Fruit fly (Drosophila melanogaster) whole organism, embryonic: ENCODE measurements around the gene Sc2.

Source experiments
- Adf1 ChIP-seq: fragments of 200-800 bp; sonication (Bioruptor generic); IDR thresholded peaks from 2 replicates; pipeline ENCODE4 v1.3.6; 2022; ENCODE audit warnings: missing biosample characterization, missing genetic modification characterization
- Atf-2 ChIP-seq: fragments of 200-800 bp; sonication (Bioruptor generic); optimal IDR thresholded peaks from 2 replicates; lab custom pipeline; 2016; ENCODE audit warnings: missing biosample characterization, missing genetic modification characterization
- CG10147 ChIP-seq: fragments of 200-800 bp; sonication (Bioruptor generic); optimal IDR thresholded peaks from 2 replicates; lab custom pipeline; 2019; ENCODE audit warnings: missing biosample characterization, mild to moderate bottlenecking, missing genetic modification characterization, moderate library complexity
- CG10274 ChIP-seq: fragments of 200-800 bp; sonication (Bioruptor generic); optimal IDR thresholded peaks from 3 replicates; lab custom pipeline; 2017; ENCODE audit warnings: missing biosample characterization, mild to moderate bottlenecking, missing genetic modification characterization
- CG10979 ChIP-seq: fragments of 200-800 bp; sonication (Bioruptor generic); optimal IDR thresholded peaks from 2 replicates; lab custom pipeline; 2018; ENCODE audit warnings: missing biosample characterization, mild to moderate bottlenecking, missing genetic modification characterization, moderate library complexity
- CG11456 ChIP-seq: fragments of 200-800 bp; sonication (Bioruptor generic); IDR thresholded peaks from 3 replicates; pipeline ENCODE4 v1.3.6; 2022; ENCODE audit warnings: missing biosample characterization, missing genetic modification characterization
- CG11696 ChIP-seq: fragments of 200-800 bp; sonication (Bioruptor generic); IDR thresholded peaks from 2 replicates; pipeline ENCODE4 v1.3.6; 2022; ENCODE audit warnings: missing biosample characterization, missing genetic modification characterization
- CG13424 ChIP-seq: fragments of 200-800 bp; sonication (Bioruptor generic); optimal IDR thresholded peaks from 2 replicates; lab custom pipeline; 2019; ENCODE audit warnings: missing biosample characterization, mild to moderate bottlenecking, missing genetic modification characterization, moderate library complexity
- CG14050 ChIP-seq: fragments of 200-800 bp; sonication (Bioruptor generic); IDR thresholded peaks from 3 replicates; pipeline ENCODE4 v1.3.6; 2022; ENCODE audit warnings: missing biosample characterization, missing genetic modification characterization
- CG14860 ChIP-seq: fragments of 200-800 bp; sonication (Bioruptor generic); IDR thresholded peaks from 3 replicates; pipeline ENCODE4 v1.3.6; 2022; ENCODE audit warnings: missing biosample characterization, missing genetic modification characterization; ENCODE audit not compliant: partially characterized antibody
- CG14965 ChIP-seq: fragments of 200-800 bp; sonication (Bioruptor generic); optimal IDR thresholded peaks from 2 replicates; lab custom pipeline; 2016; ENCODE audit warnings: missing biosample characterization, missing genetic modification characterization, borderline replicate concordance
- CG15011 ChIP-seq: fragments of 200-800 bp; sonication (Bioruptor generic); optimal IDR thresholded peaks from 3 replicates; lab custom pipeline; 2018; ENCODE audit warnings: missing biosample characterization, mild to moderate bottlenecking, missing genetic modification characterization
- CG15601 ChIP-seq: fragments of 200-800 bp; sonication (Bioruptor generic); optimal IDR thresholded peaks from 3 replicates; lab custom pipeline; 2019; ENCODE audit warnings: missing biosample characterization, mild to moderate bottlenecking, missing genetic modification characterization, moderate library complexity
- CG17328 ChIP-seq: fragments of 200-800 bp; sonication (Bioruptor generic); IDR thresholded peaks from 2 replicates; pipeline ENCODE4 v1.3.6; 2022; ENCODE audit warnings: missing biosample characterization, missing genetic modification characterization
- CG17359 ChIP-seq: fragments of 200-800 bp; sonication (Bioruptor generic); optimal IDR thresholded peaks from 3 replicates; lab custom pipeline; 2018; ENCODE audit warnings: missing biosample characterization, mild to moderate bottlenecking, missing genetic modification characterization, moderate library complexity
- CG2875 ChIP-seq: fragments of 200-800 bp; sonication (Bioruptor generic); optimal IDR thresholded peaks from 2 replicates; lab custom pipeline; 2017; ENCODE audit warnings: missing biosample characterization, mild to moderate bottlenecking, missing genetic modification characterization, missing genetic modification reagents
- CG30403 ChIP-seq: fragments of 200-800 bp; sonication (Bioruptor generic); optimal IDR thresholded peaks from 3 replicates; lab custom pipeline; 2016; ENCODE audit warnings: missing biosample characterization, missing genetic modification characterization
- CG31388 ChIP-seq: fragments of 200-800 bp; sonication (Bioruptor generic); optimal IDR thresholded peaks from 2 replicates; lab custom pipeline; 2016; ENCODE audit warnings: missing biosample characterization, missing genetic modification characterization
- CG33557 ChIP-seq: fragments of 200-800 bp; sonication (Bioruptor generic); optimal IDR thresholded peaks from 2 replicates; lab custom pipeline; 2019; ENCODE audit warnings: missing biosample characterization, mild to moderate bottlenecking, missing genetic modification characterization, moderate library complexity
- CG3847 ChIP-seq: fragments of 200-800 bp; sonication (Bioruptor generic); IDR thresholded peaks from 2 replicates; pipeline ENCODE4 v1.3.6; 2022; ENCODE audit warnings: missing biosample characterization, missing genetic modification characterization
- CG3995 ChIP-seq: fragments of 200-800 bp; sonication (Bioruptor generic); optimal IDR thresholded peaks from 3 replicates; lab custom pipeline; 2016; ENCODE audit warnings: missing biosample characterization, missing genetic modification characterization
- CG6654 ChIP-seq: fragments of 200-800 bp; sonication (Bioruptor generic); optimal IDR thresholded peaks from 2 replicates; lab custom pipeline; 2017; ENCODE audit warnings: missing biosample characterization, mild to moderate bottlenecking, missing genetic modification characterization
- CG6854 ChIP-seq: fragments of 200-800 bp; sonication (Bioruptor generic); optimal IDR thresholded peaks from 3 replicates; lab custom pipeline; 2017; ENCODE audit warnings: missing biosample characterization, mild to moderate bottlenecking, missing genetic modification characterization
- CG9727 ChIP-seq: fragments of 200-800 bp; sonication (Bioruptor generic); optimal IDR thresholded peaks from 3 replicates; lab custom pipeline; 2017; ENCODE audit warnings: missing biosample characterization, mild to moderate bottlenecking, missing genetic modification characterization
- CG9797 ChIP-seq: fragments of 200-800 bp; sonication (Bioruptor generic); optimal IDR thresholded peaks from 3 replicates; lab custom pipeline; 2018; ENCODE audit warnings: missing biosample characterization, mild to moderate bottlenecking, missing genetic modification characterization
- CG9932 ChIP-seq: fragments of 200-800 bp; sonication (Bioruptor generic); IDR thresholded peaks from 2 replicates; pipeline ENCODE4 v1.3.6; 2022; ENCODE audit warnings: missing biosample characterization, missing genetic modification characterization
- Camta ChIP-seq: fragments of 200-800 bp; sonication (Bioruptor generic); optimal IDR thresholded peaks from 2 replicates; lab custom pipeline; 2016; ENCODE audit warnings: missing biosample characterization, missing genetic modification characterization
- Deaf1 ChIP-seq: fragments of 200-800 bp; optimal IDR thresholded peaks from 3 replicates; lab custom pipeline; 2019; ENCODE audit warnings: missing biosample characterization, mild to moderate bottlenecking, missing genetic modification characterization, moderate library complexity
- Kr ChIP-seq: fragments of 200-800 bp; sonication (Bioruptor generic); optimal IDR thresholded peaks from 2 replicates; lab custom pipeline; 2017; ENCODE audit warnings: missing biosample characterization, mild to moderate bottlenecking, missing genetic modification characterization
- Lpt ChIP-seq: fragments of >200 bp; optimal IDR thresholded peaks from 2 replicates; lab custom pipeline; 2018; ENCODE audit warnings: missing biosample characterization, missing genetic modification characterization
- MBD-R2 ChIP-seq: fragments of 200-800 bp; sonication (Bioruptor generic); IDR thresholded peaks from 2 replicates; pipeline ENCODE4 v1.3.6; 2022; ENCODE audit warnings: missing biosample characterization, missing genetic modification characterization
- Mad ChIP-seq: fragments of 200-800 bp; sonication (Bioruptor generic); optimal IDR thresholded peaks from 2 replicates; lab custom pipeline; 2016; ENCODE audit warnings: missing biosample characterization, missing genetic modification characterization
- Sox100B ChIP-seq: fragments of 200-800 bp; sonication (Bioruptor generic); optimal IDR thresholded peaks from 3 replicates; lab custom pipeline; 2018; ENCODE audit warnings: missing biosample characterization, mild to moderate bottlenecking, missing genetic modification characterization
- Xrp1 ChIP-seq: fragments of 200-800 bp; sonication (Bioruptor generic); IDR thresholded peaks from 2 replicates; pipeline ENCODE4 v1.3.6; 2022; ENCODE audit warnings: missing biosample characterization, missing genetic modification characterization
- aop ChIP-seq: fragments of 200-800 bp; sonication (Bioruptor generic); IDR thresholded peaks from 2 replicates; pipeline ENCODE4 v1.3.6; 2022; ENCODE audit warnings: missing biosample characterization, missing genetic modification characterization
- ap ChIP-seq: fragments of 200-800 bp; sonication (Bioruptor generic); IDR thresholded peaks from 2 replicates; pipeline ENCODE4 v1.3.6; 2022; ENCODE audit warnings: missing biosample characterization, missing genetic modification characterization
- crp ChIP-seq, 2 experiments: fragments of 200-800 bp; sonication (Bioruptor generic); optimal IDR thresholded peaks; 2 replicates in 1 of 2; 3 replicates in 1 of 2; lab custom pipeline; 2017; ENCODE audit warnings: missing biosample characterization in 2 of 2, missing genetic modification characterization in 2 of 2, mild to moderate bottlenecking in 1 of 2, moderate library complexity in 1 of 2
- da ChIP-seq: fragments of 200-800 bp; sonication (Bioruptor generic); optimal IDR thresholded peaks from 2 replicates; lab custom pipeline; 2016; ENCODE audit warnings: missing biosample characterization, missing genetic modification characterization
- dmrt99B ChIP-seq: fragments of 200-800 bp; sonication (Bioruptor generic); optimal IDR thresholded peaks from 2 replicates; lab custom pipeline; 2018; ENCODE audit warnings: missing biosample characterization, mild to moderate bottlenecking, missing genetic modification characterization, moderate library complexity
- exex ChIP-seq: fragments of 200-800 bp; sonication (Bioruptor generic); optimal IDR thresholded peaks from 4 replicates; lab custom pipeline; 2018; ENCODE audit warnings: missing biosample characterization, mild to moderate bottlenecking, missing genetic modification characterization, moderate library complexity
- inv ChIP-seq: fragments of 200-800 bp; sonication (Bioruptor generic); IDR thresholded peaks from 2 replicates; pipeline ENCODE4 v1.3.6; 2022; ENCODE audit warnings: missing biosample characterization, missing genetic modification characterization; ENCODE audit not compliant: partially characterized antibody
- kni ChIP-seq: fragments of 200-800 bp; sonication (Bioruptor generic); optimal IDR thresholded peaks from 3 replicates; lab custom pipeline; 2017; ENCODE audit warnings: mild to moderate bottlenecking, missing biosample characterization, missing genetic modification reagents, missing genetic modification characterization
- odd ChIP-seq: fragments of 200-800 bp; sonication (Bioruptor generic); optimal IDR thresholded peaks from 2 replicates; lab custom pipeline; 2017; ENCODE audit warnings: missing biosample characterization, mild to moderate bottlenecking, missing genetic modification characterization
- pan ChIP-seq, 4 experiments: fragments of >200 bp in 3 of 4; fragments of 200-800 bp in 1 of 4; sonication (Bioruptor generic) in 1 of 4; optimal IDR thresholded peaks in 3 of 4; IDR thresholded peaks in 1 of 4; 2 replicates each; pipeline versions ENCODE4 v1.3.6 to Lab custom; 2017 to 2022; ENCODE audit warnings: missing biosample characterization in 2 of 4, missing genetic modification characterization in 2 of 4, mixed read lengths in 1 of 4
- pb ChIP-seq: fragments of 200-800 bp; sonication (Bioruptor generic); optimal IDR thresholded peaks from 3 replicates; lab custom pipeline; 2016; ENCODE audit warnings: missing biosample characterization, missing genetic modification characterization
- pho ChIP-seq: fragments of 200-800 bp; sonication (Bioruptor generic); optimal IDR thresholded peaks from 2 replicates; lab custom pipeline; 2016; ENCODE audit warnings: missing biosample characterization, missing genetic modification characterization
- run ChIP-seq: fragments of 200-800 bp; sonication (Bioruptor generic); optimal IDR thresholded peaks from 3 replicates; lab custom pipeline; 2018; ENCODE audit warnings: missing biosample characterization, mild to moderate bottlenecking, missing genetic modification characterization
- sob ChIP-seq: fragments of 200-800 bp; sonication (Bioruptor generic); IDR thresholded peaks from 2 replicates; pipeline ENCODE4 v1.3.6; 2022; ENCODE audit warnings: missing biosample characterization, missing genetic modification characterization
- ssp ChIP-seq: fragments of 200-800 bp; sonication (Bioruptor generic); IDR thresholded peaks from 2 replicates; pipeline ENCODE4 v1.3.6; 2022; ENCODE audit warnings: missing biosample characterization, missing genetic modification characterization
- trem ChIP-seq: fragments of 200-800 bp; optimal IDR thresholded peaks from 3 replicates; lab custom pipeline; 2019; ENCODE audit warnings: missing biosample characterization, mild to moderate bottlenecking, missing genetic modification characterization, moderate library complexity
- zfh1 ChIP-seq: fragments of 200-800 bp; sonication (Bioruptor generic); IDR thresholded peaks from 3 replicates; pipeline ENCODE4 v1.3.6; 2022; ENCODE audit warnings: missing biosample characterization, missing genetic modification characterization

Sc2 gene

dm6 chr3L:3932742-3933289, 29.5 kb downstream of the Sc2 start (continued):
- TF ChIP-seq Adf1 (GFP tag; lab: Robert Waterston, UW) = no peak
- TF ChIP-seq exex (tag; lab: Kevin White, UChicago) = peak; percentile 25
- TF ChIP-seq Kr (GFP tag; lab: Kevin White, UChicago) = no peak
- TF ChIP-seq kni = no peak
- no peak for TF ChIP-seq CG17359 (tag; lab: Kevin White, UChicago)
- no peak for TF ChIP-seq ap (GFP tag; lab: Robert Waterston, UW)
- no peak for TF ChIP-seq CG33557 (GFP tag; lab: Kevin White, UChicago)
- TF ChIP-seq CG10274 (GFP tag; lab: Kevin White, UChicago) = no peak
- TF ChIP-seq pb (GFP tag; lab: Kevin White, UChicago) = no peak
- no peak for TF ChIP-seq CG11456 (GFP tag; lab: Robert Waterston, UW)
- TF ChIP-seq inv (GFP tag; lab: Robert Waterston, UW) = no peak
- peak; percentile 36; the same call in 1 of the 2 replicates for TF ChIP-seq sob (GFP tag; lab: Robert Waterston, UW)
- no peak for TF ChIP-seq CG9932 (GFP tag; lab: Robert Waterston, UW)
- TF ChIP-seq CG9727 (GFP tag; lab: Kevin White, UChicago) = no peak
- TF ChIP-seq odd = peak; percentile 23
- no peak for TF ChIP-seq pan (optimal IDR thresholded peaks at IDR 0.05; lab: Kevin White, UChicago)
- TF ChIP-seq pan (GFP tag; optimal IDR thresholded peaks at IDR 0.05 in 1 of 2, IDR thresholded peaks at IDR 0.05 in 1 of 2) = no peak
- TF ChIP-seq CG14860 (GFP tag; lab: Robert Waterston, UW) = no peak
- peak; percentile 25 for TF ChIP-seq CG15011
- no peak for TF ChIP-seq CG6654
- TF ChIP-seq crp (GFP tag; optimal IDR thresholded peaks at IDR 0.05; lab: Kevin White, UChicago) = no peak
- TF ChIP-seq CG9797 (GFP tag; lab: Kevin White, UChicago) = no peak
- TF ChIP-seq dmrt99B = no peak
- no peak for TF ChIP-seq Deaf1
- no peak for TF ChIP-seq run (tag; lab: Kevin White, UChicago)
- peak; percentile 12 for TF ChIP-seq Sox100B (GFP tag; lab: Kevin White, UChicago)
- TF ChIP-seq MBD-R2 (GFP tag; lab: Robert Waterston, UW) = no peak
- peak; percentile 41 for TF ChIP-seq CG6854 (GFP tag; lab: Kevin White, UChicago)
- TF ChIP-seq Mad = no peak
- no peak for TF ChIP-seq CG10147 (GFP tag; lab: Kevin White, UChicago)
- no peak for TF ChIP-seq aop (GFP tag; lab: Robert Waterston, UW)
- TF ChIP-seq Xrp1 (GFP tag; lab: Robert Waterston, UW) = no peak
- no peak for TF ChIP-seq ssp
- TF ChIP-seq CG31388 (GFP tag; lab: Kevin White, UChicago) = no peak
- no peak for TF ChIP-seq CG17328 (GFP tag; lab: Robert Waterston, UW)
- no peak for TF ChIP-seq CG14050 (GFP tag; lab: Robert Waterston, UW)
- no peak for TF ChIP-seq CG10979 (tag; lab: Kevin White, UChicago)
- no peak for TF ChIP-seq CG30403 (GFP tag; lab: Kevin White, UChicago)
- no peak for TF ChIP-seq CG14965 (GFP tag; lab: Kevin White, UChicago)
- TF ChIP-seq pho (GFP tag; lab: Kevin White, UChicago) = no peak
- no peak for TF ChIP-seq Lpt (GFP tag; lab: Kevin White, UChicago)
- TF ChIP-seq CG3847 (GFP tag; lab: Robert Waterston, UW) = no peak
- no peak for TF ChIP-seq Atf-2
- TF ChIP-seq Camta (GFP tag; lab: Kevin White, UChicago) = no peak
- no peak for TF ChIP-seq zfh1 (GFP tag; lab: Robert Waterston, UW)
- no peak for TF ChIP-seq CG15601 (tag; lab: Kevin White, UChicago)
- TF ChIP-seq CG11696 (GFP tag; lab: Robert Waterston, UW) = no peak
- TF ChIP-seq trem (tag; lab: Kevin White, UChicago) = no peak
- no peak for TF ChIP-seq CG3995
- TF ChIP-seq da (GFP tag; lab: Kevin White, UChicago) = no peak
- no peak for TF ChIP-seq CG2875 (GFP tag; lab: Kevin White, UChicago)
- no peak for TF ChIP-seq CG13424 (tag; lab: Kevin White, UChicago)
